Worm (Caenorhabditis elegans) whole organism, L4 larva: Measurements from ENCODE around the gene Y55H10A.2.

Experiments
- F10B5.3 ChIP-seq: sonication (generic microtip); optimal IDR thresholded peaks from 2 replicates; lab custom pipeline; 2016; ENCODE audit warnings: mild to moderate bottlenecking, missing genetic modification characterization, missing compliant biosample characterization
- F37D6.2 ChIP-seq: sonication (generic microtip); optimal IDR thresholded peaks from 2 replicates; lab custom pipeline; 2016; ENCODE audit warnings: mild to moderate bottlenecking, missing genetic modification characterization, missing compliant biosample characterization
- F49E8.2 ChIP-seq: sonication (generic microtip); optimal IDR thresholded peaks from 2 replicates; lab custom pipeline; 2016; ENCODE audit warnings: missing compliant biosample characterization, mild to moderate bottlenecking, missing genetic modification characterization, borderline replicate concordance
- R02D3.7 ChIP-seq: fragments of 150-350 bp; sonication (generic microtip); optimal IDR thresholded peaks from 3 replicates; lab custom pipeline; 2014; ENCODE audit warnings: missing biosample characterization, missing genetic modification characterization
- T26A8.4 ChIP-seq: fragments of 200-800 bp; sonication (Bioruptor generic); IDR thresholded peaks from 2 replicates; pipeline ENCODE4 v1.3.6; 2022; ENCODE audit warnings: missing genetic modification characterization, missing compliant biosample characterization
- Y48G9A.11 ChIP-seq: fragments of 200-800 bp; sonication (Bioruptor generic); IDR thresholded peaks from 2 replicates; pipeline ENCODE4 v1.3.6; 2022; ENCODE audit warnings: missing genetic modification reagents, missing genetic modification characterization, missing compliant biosample characterization
- Y5F2A.4 ChIP-seq: fragments of 200-800 bp; sonication (Bioruptor generic); optimal IDR thresholded peaks from 2 replicates; lab custom pipeline; 2018; ENCODE audit warnings: mild to moderate bottlenecking, missing genetic modification characterization, missing compliant biosample characterization
- ZK337.2 ChIP-seq: fragments of 200-800 bp; sonication (Bioruptor generic); IDR thresholded peaks from 2 replicates; pipeline ENCODE4 v1.3.6; 2022; ENCODE audit warnings: missing genetic modification reagents, missing genetic modification characterization, missing compliant biosample characterization
- aha-1 ChIP-seq: fragments of 150-350 bp; peaks from one replicate; lab custom pipeline; 2014; ENCODE audit warnings: missing biosample characterization, missing genetic modification characterization
- arid-1 ChIP-seq: fragments of 200-800 bp; sonication (Bioruptor generic); conservative IDR thresholded peaks from 2 replicates; pipeline ENCODE4 v1.3.6; 2022; ENCODE audit warnings: missing genetic modification reagents, missing genetic modification characterization, missing compliant biosample characterization
- dmd-9 ChIP-seq: fragments of 200-800 bp; sonication (Bioruptor generic); IDR thresholded peaks from 2 replicates; pipeline ENCODE4 v1.3.6; 2022; ENCODE audit warnings: missing genetic modification reagents, missing genetic modification characterization, missing compliant biosample characterization
- dpl-1 ChIP-seq: fragments of 150-350 bp; optimal IDR thresholded peaks from 2 replicates; lab custom pipeline; 2014; ENCODE audit warnings: missing biosample characterization, missing genetic modification reagents, missing genetic modification characterization
- fkh-10 ChIP-seq: fragments of 150-350 bp; optimal IDR thresholded peaks from 2 replicates; lab custom pipeline; 2014; ENCODE audit warnings: missing biosample characterization, missing genetic modification reagents, missing genetic modification characterization
- hlh-30 ChIP-seq: sonication (generic microtip); optimal IDR thresholded peaks from 2 replicates; lab custom pipeline; 2017; ENCODE audit warnings: antibody characterized with exemption, mild to moderate bottlenecking, missing genetic modification characterization, missing compliant biosample characterization; ENCODE audit not compliant: insufficient read depth
- lim-7 ChIP-seq: fragments of 200-800 bp; sonication (Bioruptor generic); IDR thresholded peaks from 2 replicates; pipeline ENCODE4 v1.3.6; 2022; ENCODE audit warnings: missing genetic modification characterization, missing compliant biosample characterization
- lin-29 ChIP-seq: fragments of 200-800 bp; sonication (Bioruptor generic); IDR thresholded peaks from 2 replicates; pipeline ENCODE4 v1.3.6; 2022; ENCODE audit warnings: missing genetic modification reagents, missing genetic modification characterization, missing compliant biosample characterization
- lsy-2 ChIP-seq, 2 experiments: fragments of 150-350 bp in 1 of 2; sonication (generic microtip) in 1 of 2; optimal IDR thresholded peaks; 2 replicates each; lab custom pipeline; 2014 to 2017; ENCODE audit warnings: missing biosample characterization in 2 of 2, missing genetic modification characterization in 2 of 2
- madf-9 ChIP-seq: fragments of 200-800 bp; sonication (Bioruptor generic); conservative IDR thresholded peaks from 2 replicates; pipeline ENCODE4 v1.3.6; 2022; ENCODE audit warnings: missing genetic modification reagents, missing genetic modification characterization, missing compliant biosample characterization
- mdl-1 ChIP-seq, 2 experiments: fragments of 150-350 bp in 1 of 2; sonication (generic microtip) in 1 of 2; optimal IDR thresholded peaks; 2 replicates each; lab custom pipeline; 2014 to 2017; ENCODE audit warnings: missing biosample characterization in 2 of 2, missing genetic modification characterization in 2 of 2
- mep-1 ChIP-seq: fragments of 150-350 bp; sonication (generic microtip); optimal IDR thresholded peaks from 3 replicates; lab custom pipeline; 2014; ENCODE audit warnings: missing biosample characterization, missing genetic modification characterization
- mes-2 ChIP-seq: sonication (generic microtip); optimal IDR thresholded peaks from 2 replicates; lab custom pipeline; 2016; ENCODE audit warnings: missing genotype, mild to moderate bottlenecking, missing genetic modification characterization, missing compliant biosample characterization; ENCODE audit not compliant: poor library complexity, severe bottlenecking
- mxl-2 ChIP-seq: fragments of 200-800 bp; sonication (Bioruptor generic); conservative IDR thresholded peaks from 2 replicates; pipeline ENCODE4 v1.3.6; 2022; ENCODE audit warnings: missing genetic modification reagents, missing genetic modification characterization, missing compliant biosample characterization
- mxl-3 ChIP-seq: fragments of 200-800 bp; sonication (Bioruptor generic); optimal IDR thresholded peaks from 2 replicates; lab custom pipeline; 2018; ENCODE audit warnings: mild to moderate bottlenecking, missing genetic modification characterization, missing compliant biosample characterization
- nhr-10 ChIP-seq: fragments of 150-350 bp; optimal IDR thresholded peaks from 2 replicates; lab custom pipeline; 2014; ENCODE audit warnings: missing biosample characterization, missing genetic modification characterization
- nhr-102 ChIP-seq: sonication (generic microtip); optimal IDR thresholded peaks from 2 replicates; lab custom pipeline; 2016; ENCODE audit warnings: mild to moderate bottlenecking, missing genetic modification characterization, moderate library complexity, missing compliant biosample characterization
- nhr-11 ChIP-seq: fragments of 150-350 bp; optimal IDR thresholded peaks from 2 replicates; lab custom pipeline; 2014; ENCODE audit warnings: missing biosample characterization, missing genetic modification characterization
- nhr-41 ChIP-seq: fragments of 200-800 bp; sonication (Bioruptor generic); IDR thresholded peaks from 2 replicates; pipeline ENCODE4 v1.3.6; 2022; ENCODE audit warnings: missing genetic modification reagents, missing genetic modification characterization, missing compliant biosample characterization
- nhr-77 ChIP-seq: fragments of 150-350 bp; optimal IDR thresholded peaks from 2 replicates; lab custom pipeline; 2014; ENCODE audit warnings: missing biosample characterization, missing genetic modification characterization
- pha-4 ChIP-seq, 2 experiments: fragments of 150-350 bp in 1 of 2; fragments of 200-800 bp in 1 of 2; sonication (Bioruptor generic) in 1 of 2; IDR thresholded peaks in 1 of 2; optimal IDR thresholded peaks in 1 of 2; 2 replicates each; pipeline versions ENCODE4 v1.3.6 to Lab custom; 2014 to 2022; ENCODE audit warnings: missing genetic modification characterization in 2 of 2, missing genetic modification reagents in 2 of 2, missing biosample characterization in 1 of 2, missing compliant biosample characterization in 1 of 2
- set-16 ChIP-seq: fragments of 200-800 bp; sonication (Bioruptor generic); IDR thresholded peaks from 2 replicates; pipeline ENCODE4 v1.3.6; 2022; ENCODE audit warnings: missing genetic modification reagents, missing genetic modification characterization, missing compliant biosample characterization
- tag-97 ChIP-seq: fragments of 200-800 bp; sonication (Bioruptor generic); IDR thresholded peaks from 2 replicates; pipeline ENCODE4 v1.3.6; 2022; ENCODE audit warnings: missing genetic modification characterization, missing compliant biosample characterization

Gene Y55H10A.2

ce11 chrIV:3338676-3339075, 24.6 kb upstream of the Y55H10A.2 start, which contains the start of gene hrpa-1 (continued):
- TF ChIP-seq nhr-11, result peak; percentile 51
- peak; percentile 30; the same call in 1 of the 2 replicates for TF ChIP-seq pha-4 (GFP tag; IDR thresholded peaks at IDR 0.05; lab: Robert Waterston, UW)
- TF ChIP-seq pha-4 (tag; optimal IDR thresholded peaks at IDR 0.05; lab: Kevin White, UChicago), result no peak
- TF ChIP-seq arid-1 (GFP tag; lab: Robert Waterston, UW), result peak; percentile 65
- peak; percentile 95 for TF ChIP-seq madf-9 (GFP tag; lab: Robert Waterston, UW)
- TF ChIP-seq nhr-77 (tag; lab: Kevin White, UChicago), result peak; percentile 17
- TF ChIP-seq dmd-9, result no peak

ce11 chrIV:3341170-3341569, 22.2 kb upstream of the Y55H10A.2 start, which contains the start of gene F42A6.2:
Gene F42A6.2, plus strand, starts transcription at chrIV:3341470.
- TF ChIP-seq dpl-1 (GFP tag; lab: Kevin White, UChicago), result no peak
- TF ChIP-seq aha-1 (tag; lab: Kevin White, UChicago), result peak; percentile 18
- no peak for TF ChIP-seq ZK337.2
- no peak for TF ChIP-seq R02D3.7 (tag; lab: Kevin White, UChicago)
- TF ChIP-seq mdl-1 (tag; optimal IDR thresholded peaks at IDR 0.05; lab: Kevin White, UChicago), result no peak
- no peak for TF ChIP-seq F37D6.2 (tag; lab: Kevin White, UChicago)

- TF ChIP-seq lin-29 (GFP tag; lab: Robert Waterston, UW), result no peak
- peak; percentile 20; the same call in 1 of the 2 replicates for TF ChIP-seq set-16 (GFP tag; lab: Robert Waterston, UW)
- peak; percentile 96 for TF ChIP-seq aha-1 (tag; lab: Kevin White, UChicago)
- no peak for TF ChIP-seq F10B5.3 (tag; lab: Kevin White, UChicago)
- TF ChIP-seq, all 104 proteins: peak for 2
These were observed 17.8 kb upstream of the Y55H10A.2 start for ce11 chrIV:3345484-3345883.

ce11 chrIV:3348334-3348733, 15.0 kb upstream of the Y55H10A.2 start:
- TF ChIP-seq mxl-2 (no peak), nhr-41 (GFP tag; lab: Robert Waterston, UW) (no peak), set-16 (GFP tag; lab: Robert Waterston, UW) (peak; percentile 69), fkh-10 (no peak), lim-7 (GFP tag; lab: Robert Waterston, UW) (no peak)

ce11 chrIV:3349977-3350580, 13.2 kb upstream of the Y55H10A.2 start, which contains the start of gene elks-1:
Gene elks-1, minus strand, starts transcription at chrIV:3350027.
- TF ChIP-seq arid-1 (GFP tag; lab: Robert Waterston, UW) (no peak), mdl-1 (tag; optimal IDR thresholded peaks at IDR 0.05; lab: Kevin White, UChicago) (no peak), set-16 (GFP tag; lab: Robert Waterston, UW) (0 out of 2 replicates have a peak, but pooled peaks have one; percentile 9), madf-9 (GFP tag; lab: Robert Waterston, UW) (peak; percentile 14; the same call in 1 of the 2 replicates), F49E8.2 (tag; lab: Kevin White, UChicago) (no peak), tag-97 (no peak), pha-4 (GFP tag; IDR thresholded peaks at IDR 0.05; lab: Robert Waterston, UW) (no peak), pha-4 (tag; optimal IDR thresholded peaks at IDR 0.05; lab: Kevin White, UChicago) (peak; percentile 2), T26A8.4 (GFP tag; lab: Robert Waterston, UW) (no peak), mes-2 (tag; lab: Kevin White, UChicago) (peak; percentile 49), nhr-10 (tag; lab: Kevin White, UChicago) (no peak), hlh-30 (no peak)

- TF ChIP-seq lsy-2 (tag; optimal IDR thresholded peaks at IDR 0.05; lab: Kevin White, UChicago) (no peak), hlh-30 (no peak), mep-1 (no peak), nhr-102 (no peak), Y48G9A.11 (GFP tag; lab: Robert Waterston, UW) (no peak), Y5F2A.4 (GFP tag; lab: Kevin White, UChicago) (no peak), mxl-3 (GFP tag; lab: Kevin White, UChicago) (no peak)
These were observed 11.3 kb upstream of the Y55H10A.2 start for ce11 chrIV:3352019-3352418.
